Fruit fly (Drosophila melanogaster) whole organism, embryonic: ENCODE results near the gene Atf3.

ENCODE experiments used
- Ada2b ChIP-seq: fragments of 200-800 bp; sonication (Bioruptor generic); IDR thresholded peaks from 2 replicates; pipeline ENCODE4 v1.3.6; 2022; ENCODE audit warnings: missing biosample characterization, missing genetic modification characterization
- Adf1 ChIP-seq: fragments of 200-800 bp; sonication (Bioruptor generic); IDR thresholded peaks from 2 replicates; pipeline ENCODE4 v1.3.6; 2022; ENCODE audit warnings: missing biosample characterization, missing genetic modification characterization
- Atf6 ChIP-seq: fragments of 200-800 bp; sonication (Bioruptor generic); IDR thresholded peaks from 2 replicates; pipeline ENCODE4 v1.3.6; 2022; ENCODE audit warnings: missing biosample characterization, missing genetic modification characterization
- B-H1 ChIP-seq: fragments of 200-800 bp; sonication (Bioruptor generic); IDR thresholded peaks from 3 replicates; pipeline ENCODE4 v1.3.6; 2022; ENCODE audit warnings: missing biosample characterization, missing genetic modification characterization
- C15 ChIP-seq: fragments of 200-800 bp; sonication (Bioruptor generic); IDR thresholded peaks from 3 replicates; pipeline ENCODE4 v1.3.6; 2022; ENCODE audit warnings: missing biosample characterization, missing genetic modification characterization
- CG12744 ChIP-seq: fragments of 200-800 bp; sonication (Bioruptor generic); optimal IDR thresholded peaks from 2 replicates; lab custom pipeline; 2016; ENCODE audit warnings: missing biosample characterization, missing genetic modification characterization
- CG14965 ChIP-seq: fragments of 200-800 bp; sonication (Bioruptor generic); optimal IDR thresholded peaks from 2 replicates; lab custom pipeline; 2016; ENCODE audit warnings: missing biosample characterization, missing genetic modification characterization, borderline replicate concordance
- CG16779 ChIP-seq: fragments of 200-800 bp; sonication (Bioruptor generic); IDR thresholded peaks from 2 replicates; pipeline ENCODE4 v1.3.6; 2022; ENCODE audit warnings: missing biosample characterization, missing genetic modification characterization
- CG17612 ChIP-seq: fragments of 200-800 bp; sonication (Bioruptor generic); IDR thresholded peaks from 2 replicates; pipeline ENCODE4 v1.3.6; 2022; ENCODE audit warnings: missing biosample characterization, missing genetic modification characterization
- CG18599 ChIP-seq: fragments of 200-800 bp; sonication (Bioruptor generic); optimal IDR thresholded peaks from 3 replicates; lab custom pipeline; 2017; ENCODE audit warnings: missing biosample characterization, missing genetic modification characterization, mild to moderate bottlenecking, moderate library complexity, missing genetic modification reagents
- CG2120 ChIP-seq: fragments of 200-800 bp; sonication (Bioruptor generic); optimal IDR thresholded peaks from 3 replicates; lab custom pipeline; 2016; ENCODE audit warnings: missing biosample characterization, missing genetic modification characterization
- CG2712 ChIP-seq: fragments of 200-800 bp; optimal IDR thresholded peaks from 3 replicates; lab custom pipeline; 2019; ENCODE audit warnings: missing biosample characterization, mild to moderate bottlenecking, missing genetic modification characterization, moderate library complexity
- CG4328 ChIP-seq: fragments of 200-800 bp; sonication (Bioruptor generic); optimal IDR thresholded peaks from 3 replicates; lab custom pipeline; 2017; ENCODE audit warnings: missing biosample characterization, missing genetic modification reagents, missing genetic modification characterization
- CG4404 ChIP-seq: fragments of 200-800 bp; sonication (Bioruptor generic); IDR thresholded peaks from 2 replicates; pipeline ENCODE4 v1.3.6; 2022; ENCODE audit warnings: missing biosample characterization, missing genetic modification characterization
- CG4424 ChIP-seq: fragments of 200-800 bp; sonication (Bioruptor generic); optimal IDR thresholded peaks from 3 replicates; lab custom pipeline; 2016; ENCODE audit warnings: missing biosample characterization, missing genetic modification characterization
- CG4730 ChIP-seq: fragments of 200-800 bp; sonication (Bioruptor generic); IDR thresholded peaks from 2 replicates; pipeline ENCODE4 v1.3.6; 2022; ENCODE audit warnings: missing biosample characterization, missing genetic modification characterization
- CG5245 ChIP-seq: fragments of 200-800 bp; sonication (Bioruptor generic); optimal IDR thresholded peaks from 3 replicates; lab custom pipeline; 2016; ENCODE audit warnings: missing biosample characterization, missing genetic modification characterization
- CG7786 ChIP-seq: fragments of 200-800 bp; sonication (Bioruptor generic); optimal IDR thresholded peaks from 2 replicates; lab custom pipeline; 2016; ENCODE audit warnings: missing biosample characterization, missing genetic modification characterization
- CG7987 ChIP-seq: fragments of 200-800 bp; sonication (Bioruptor generic); optimal IDR thresholded peaks from 2 replicates; lab custom pipeline; 2018; ENCODE audit warnings: missing biosample characterization, mild to moderate bottlenecking, missing genetic modification characterization, moderate library complexity
- Ets65A ChIP-seq: fragments of 200-800 bp; sonication (Bioruptor generic); peaks from one replicate; lab custom pipeline; 2016; ENCODE audit warnings: missing biosample characterization, missing genetic modification characterization
- H15 ChIP-seq: fragments of 200-800 bp; sonication (Bioruptor generic); IDR thresholded peaks from 3 replicates; pipeline ENCODE4 v1.3.6; 2022; ENCODE audit warnings: missing biosample characterization, missing genetic modification characterization
- Hmx ChIP-seq: fragments of 200-800 bp; sonication (Bioruptor generic); optimal IDR thresholded peaks from 2 replicates; lab custom pipeline; 2016; ENCODE audit warnings: missing biosample characterization, missing genetic modification characterization
- Oli ChIP-seq: fragments of 200-800 bp; sonication (Bioruptor generic); optimal IDR thresholded peaks from 2 replicates; lab custom pipeline; 2018; ENCODE audit warnings: missing biosample characterization, mild to moderate bottlenecking, missing genetic modification characterization, moderate library complexity
- Poxn ChIP-seq: fragments of 200-800 bp; sonication (Bioruptor generic); IDR thresholded peaks from 2 replicates; pipeline ENCODE4 v1.3.6; 2022; ENCODE audit warnings: missing biosample characterization, missing genetic modification characterization
- Six4 ChIP-seq: fragments of 200-800 bp; sonication (Bioruptor generic); optimal IDR thresholded peaks from 2 replicates; lab custom pipeline; 2016; ENCODE audit warnings: missing biosample characterization, missing genetic modification characterization
- Usf ChIP-seq: fragments of 200-800 bp; sonication (Bioruptor generic); optimal IDR thresholded peaks from 2 replicates; lab custom pipeline; 2017; ENCODE audit warnings: missing genotype, missing biosample characterization, missing genetic modification characterization
- aop ChIP-seq: fragments of 200-800 bp; sonication (Bioruptor generic); IDR thresholded peaks from 2 replicates; pipeline ENCODE4 v1.3.6; 2022; ENCODE audit warnings: missing biosample characterization, missing genetic modification characterization
- bowl ChIP-seq: fragments of 200-800 bp; sonication (Bioruptor generic); IDR thresholded peaks from 2 replicates; pipeline ENCODE4 v1.3.6; 2022; ENCODE audit warnings: missing biosample characterization, missing genetic modification characterization
- br ChIP-seq: fragments of >200 bp; optimal IDR thresholded peaks from 2 replicates; lab custom pipeline; 2017
- chif ChIP-seq, 2 experiments: fragments of 200-800 bp; sonication (Bioruptor generic); optimal IDR thresholded peaks; 3 replicates each; lab custom pipeline; 2016; ENCODE audit warnings: missing biosample characterization in 2 of 2, missing genetic modification characterization in 2 of 2
- corto ChIP-seq: fragments of 200-800 bp; sonication (Bioruptor generic); optimal IDR thresholded peaks from 2 replicates; lab custom pipeline; 2016; ENCODE audit warnings: missing biosample characterization, mild to moderate bottlenecking, missing genetic modification characterization, moderate library complexity
- dysf ChIP-seq: fragments of 200-800 bp; sonication (Bioruptor generic); IDR thresholded peaks from 3 replicates; pipeline ENCODE4 v1.3.6; 2022; ENCODE audit warnings: missing biosample characterization, missing genetic modification characterization
- ems ChIP-seq: fragments of 200-800 bp; sonication (Bioruptor generic); optimal IDR thresholded peaks from 3 replicates; lab custom pipeline; 2016; ENCODE audit warnings: missing biosample characterization, missing genetic modification characterization
- ewg ChIP-seq: fragments of 200-800 bp; sonication (Bioruptor generic); optimal IDR thresholded peaks from 3 replicates; lab custom pipeline; 2017; ENCODE audit warnings: mild to moderate bottlenecking, missing biosample characterization, missing genetic modification reagents, missing genetic modification characterization
- eyg ChIP-seq: fragments of 200-800 bp; sonication (Bioruptor generic); optimal IDR thresholded peaks from 3 replicates; lab custom pipeline; 2016; ENCODE audit warnings: missing biosample characterization, missing genetic modification characterization
- gfzf ChIP-seq: fragments of 200-800 bp; sonication (Bioruptor generic); optimal IDR thresholded peaks from 2 replicates; lab custom pipeline; 2016; ENCODE audit warnings: missing biosample characterization, mild to moderate bottlenecking, missing genetic modification characterization, moderate library complexity
- h ChIP-seq: fragments of >200 bp; optimal IDR thresholded peaks from 2 replicates; lab custom pipeline; 2017
- her ChIP-seq: fragments of 200-800 bp; sonication (Bioruptor generic); optimal IDR thresholded peaks from 2 replicates; lab custom pipeline; 2016; ENCODE audit warnings: missing biosample characterization, missing genetic modification characterization
- lilli ChIP-seq: fragments of 200-800 bp; sonication (Bioruptor generic); optimal IDR thresholded peaks from 3 replicates; lab custom pipeline; 2016; ENCODE audit warnings: missing biosample characterization, missing genetic modification characterization
- lov ChIP-seq, 2 experiments: fragments of 200-800 bp in 1 of 2; fragments of >200 bp in 1 of 2; sonication (Bioruptor generic) in 1 of 2; IDR thresholded peaks in 1 of 2; optimal IDR thresholded peaks in 1 of 2; 2 replicates in 1 of 2; 3 replicates in 1 of 2; pipeline versions ENCODE4 v1.3.6 to Lab custom; 2017 to 2022; ENCODE audit warnings: missing biosample characterization in 1 of 2, missing genetic modification characterization in 1 of 2
- nerfin-2 ChIP-seq: fragments of 200-800 bp; sonication (Bioruptor generic); IDR thresholded peaks from 2 replicates; pipeline ENCODE4 v1.3.6; 2022; ENCODE audit warnings: missing biosample characterization, missing genetic modification characterization; ENCODE audit not compliant: partially characterized antibody
- otp ChIP-seq: fragments of 200-800 bp; sonication (Bioruptor generic); IDR thresholded peaks from 3 replicates; pipeline ENCODE4, ENCODE4 v1.3.6; 2022; ENCODE audit warnings: missing biosample characterization, missing genetic modification characterization
- pnt ChIP-seq: fragments of 200-800 bp; sonication (Bioruptor generic); optimal IDR thresholded peaks from 3 replicates; lab custom pipeline; 2016; ENCODE audit warnings: missing biosample characterization, missing genetic modification characterization
- sc ChIP-seq, 3 experiments: fragments of >200 bp in 2 of 3; fragments of 200-800 bp in 1 of 3; sonication (Bioruptor generic) in 1 of 3; optimal IDR thresholded peaks; 2 replicates in 2 of 3; 3 replicates in 1 of 3; lab custom pipeline; 2017; ENCODE audit warnings: mild to moderate bottlenecking in 1 of 3, missing biosample characterization in 1 of 3, missing genetic modification characterization in 1 of 3, missing genetic modification reagents in 1 of 3
- schlank ChIP-seq: fragments of 200-800 bp; sonication (Bioruptor generic); optimal IDR thresholded peaks from 2 replicates; lab custom pipeline; 2018; ENCODE audit warnings: missing biosample characterization, mild to moderate bottlenecking, missing genetic modification characterization
- seq ChIP-seq: fragments of 200-800 bp; sonication (Bioruptor generic); IDR thresholded peaks from 2 replicates; pipeline ENCODE4 v1.3.6; 2022; ENCODE audit warnings: missing biosample characterization, missing genetic modification characterization
- sob ChIP-seq: fragments of 200-800 bp; sonication (Bioruptor generic); IDR thresholded peaks from 2 replicates; pipeline ENCODE4 v1.3.6; 2022; ENCODE audit warnings: missing biosample characterization, missing genetic modification characterization
- trem ChIP-seq: fragments of 200-800 bp; optimal IDR thresholded peaks from 3 replicates; lab custom pipeline; 2019; ENCODE audit warnings: missing biosample characterization, mild to moderate bottlenecking, missing genetic modification characterization, moderate library complexity
- trh ChIP-seq: fragments of 200-800 bp; sonication (Bioruptor generic); optimal IDR thresholded peaks from 2 replicates; lab custom pipeline; 2016; ENCODE audit warnings: missing biosample characterization, missing genetic modification characterization
- wek ChIP-seq: fragments of 200-800 bp; sonication (Bioruptor generic); optimal IDR thresholded peaks from 3 replicates; lab custom pipeline; 2018; ENCODE audit warnings: missing biosample characterization, mild to moderate bottlenecking, missing genetic modification characterization, moderate library complexity
- z ChIP-seq: fragments of 200-800 bp; sonication (Bioruptor generic); IDR thresholded peaks from 3 replicates; pipeline ENCODE4 v1.3.6; 2022; ENCODE audit warnings: missing biosample characterization, missing genetic modification characterization
- zen2 ChIP-seq: fragments of 200-800 bp; sonication (Bioruptor generic); IDR thresholded peaks from 3 replicates; pipeline ENCODE4 v1.3.6; 2022; ENCODE audit warnings: missing biosample characterization, missing genetic modification characterization; ENCODE audit not compliant: partially characterized antibody

Gene Atf3

dm6 chrX:1272848-1273247 lies 2.2 kb downstream of the Atf3 start (continued):
- TF ChIP-seq lov (optimal IDR thresholded peaks at IDR 0.05; lab: Kevin White, UChicago) = no peak
- TF ChIP-seq lov (GFP tag; IDR thresholded peaks at IDR 0.05; lab: Robert Waterston, UW) = no peak
- TF ChIP-seq Oli (tag; lab: Kevin White, UChicago) = peak; percentile 55
- peak; percentile 4 for TF ChIP-seq her (GFP tag; lab: Kevin White, UChicago)
- no peak for TF ChIP-seq CG17612
- TF ChIP-seq Atf6 (GFP tag; lab: Robert Waterston, UW) = peak; percentile 58; the same call in 1 of the 2 replicates
- TF ChIP-seq CG2120 (GFP tag; lab: Kevin White, UChicago) = peak; percentile 74
- TF ChIP-seq sc (optimal IDR thresholded peaks at IDR 0.05; lab: Kevin White, UChicago) = no peak
- no peak for TF ChIP-seq sc (GFP tag; optimal IDR thresholded peaks at IDR 0.05; lab: Kevin White, UChicago)
- TF ChIP-seq CG2712 (tag; lab: Kevin White, UChicago) = peak; percentile 67
- TF ChIP-seq CG4404 (GFP tag; lab: Robert Waterston, UW) = no peak
- TF ChIP-seq C15 (GFP tag; lab: Robert Waterston, UW) = no peak
- no peak for TF ChIP-seq CG4328 (GFP tag; lab: Kevin White, UChicago)
- TF ChIP-seq chif (GFP tag; optimal IDR thresholded peaks at IDR 0.05; lab: Kevin White, UChicago) = peak; percentile 30 to 46
- no peak for TF ChIP-seq br
- TF ChIP-seq Six4 = peak; percentile 24
- TF ChIP-seq Adf1 (GFP tag; lab: Robert Waterston, UW) = no peak
- TF ChIP-seq dysf = peak; percentile 72
- no peak for TF ChIP-seq seq (GFP tag; lab: Robert Waterston, UW)
- no peak for TF ChIP-seq trh (GFP tag; lab: Kevin White, UChicago)
- TF ChIP-seq Poxn = no peak
- peak; percentile 13 for TF ChIP-seq ems (GFP tag; lab: Kevin White, UChicago)
- no peak for TF ChIP-seq CG5245 (GFP tag; lab: Kevin White, UChicago)
- TF ChIP-seq CG12744 = no peak
- no peak for TF ChIP-seq h (lab: Kevin White, UChicago)
- no peak for TF ChIP-seq CG14965
- TF ChIP-seq CG4424 (GFP tag; lab: Kevin White, UChicago) = peak; percentile 40
- TF ChIP-seq Ets65A (GFP tag; lab: Kevin White, UChicago) = peak; percentile 88
- no peak for TF ChIP-seq z (GFP tag; lab: Robert Waterston, UW)
- peak; percentile 33 for TF ChIP-seq pnt (GFP tag; lab: Kevin White, UChicago)
- TF ChIP-seq Ada2b = 0 out of 2 replicates have a peak, but pooled peaks have one; percentile 26
- no peak for TF ChIP-seq aop (GFP tag; lab: Robert Waterston, UW)
- no peak for TF ChIP-seq otp (GFP tag; lab: Robert Waterston, UW)
- no peak for TF ChIP-seq gfzf (GFP tag; lab: Kevin White, UChicago)
- no peak for TF ChIP-seq corto (GFP tag; lab: Kevin White, UChicago)
- TF ChIP-seq B-H1 (GFP tag; lab: Robert Waterston, UW) = no peak; the same call in 2 of the 3 replicates
- no peak for TF ChIP-seq CG16779 (GFP tag; lab: Robert Waterston, UW)
- no peak for TF ChIP-seq CG7987 (GFP tag; lab: Kevin White, UChicago)
- no peak for TF ChIP-seq zen2 (GFP tag; lab: Robert Waterston, UW)
- peak; percentile 14 for TF ChIP-seq Hmx (GFP tag; lab: Kevin White, UChicago)
- peak; percentile 78 for TF ChIP-seq CG18599
- 0 out of 2 replicates have a peak, but pooled peaks have one; percentile 27 for TF ChIP-seq CG4730 (GFP tag; lab: Robert Waterston, UW)
- peak; percentile 37 for TF ChIP-seq CG7786 (GFP tag; lab: Kevin White, UChicago)
- no peak for TF ChIP-seq schlank (tag; lab: Kevin White, UChicago)
- TF ChIP-seq Usf (GFP tag; lab: Kevin White, UChicago) = no peak
- no peak for TF ChIP-seq H15
- peak; percentile 28 for TF ChIP-seq ewg
- peak; percentile 55 for TF ChIP-seq sob (GFP tag; lab: Robert Waterston, UW)
- peak; percentile 6 for TF ChIP-seq trem (tag; lab: Kevin White, UChicago)
- TF ChIP-seq eyg (GFP tag; lab: Kevin White, UChicago) = peak; percentile 30
- no peak for TF ChIP-seq nerfin-2 (GFP tag; lab: Robert Waterston, UW)
- peak; percentile 48 for TF ChIP-seq lilli (GFP tag; lab: Kevin White, UChicago)
- no peak for TF ChIP-seq bowl (GFP tag; lab: Robert Waterston, UW)
- no peak for TF ChIP-seq wek (GFP tag; lab: Kevin White, UChicago)
